Worm (Caenorhabditis elegans) whole organism, L4/young adult: ENCODE results near the gene R05G6.4.

Experiments
- W03F9.2 ChIP-seq: fragments of 150-350 bp; optimal IDR thresholded peaks from 2 replicates; lab custom pipeline; 2014; ENCODE audit warnings: missing biosample characterization, missing genetic modification characterization
- him-1 ChIP-seq: sonication (generic microtip); optimal IDR thresholded peaks from 2 replicates; lab custom pipeline; 2016; ENCODE audit warnings: missing genotype, missing genetic modification reagents, missing genetic modification characterization, missing compliant biosample characterization

DNA sequence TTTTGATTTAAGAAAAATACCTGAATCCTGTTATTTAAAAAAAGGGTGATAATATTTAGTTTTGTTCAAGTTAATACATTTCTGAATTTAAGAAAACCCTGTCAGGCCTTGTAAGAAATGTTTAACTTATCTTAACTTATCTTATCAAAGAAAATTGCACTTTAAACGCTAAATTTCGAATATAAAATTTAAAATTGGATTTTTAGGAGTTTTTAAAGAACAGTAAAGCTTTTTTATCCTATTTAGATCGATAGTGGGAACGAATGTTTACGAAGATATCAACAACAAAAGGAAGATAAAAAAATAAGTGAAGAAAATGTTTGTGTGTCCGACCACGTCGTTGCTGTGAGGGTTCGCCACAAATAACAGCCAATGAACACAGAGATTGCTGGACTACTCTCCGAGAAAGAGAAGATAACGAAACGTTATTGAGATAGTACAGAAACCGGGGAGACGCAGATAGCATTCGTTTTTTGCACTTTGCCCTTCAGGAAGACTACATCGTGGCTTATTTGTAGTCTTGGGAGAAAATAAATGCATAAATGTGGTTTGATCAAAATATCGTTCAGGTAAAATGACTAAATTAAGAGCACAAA is 40.0 kb downstream of the R05G6.4 start, which contains the start of gene dif-1:
- TF ChIP-seq W03F9.2 (peak; percentile 52), him-1 (no peak)
